Worm (Caenorhabditis elegans) whole organism, L4/young adult: Measurements from ENCODE around the gene ptp-5.1.

Experiments
- W03F9.2 ChIP-seq: fragments of 150-350 bp; optimal IDR thresholded peaks from 2 replicates; lab custom pipeline; 2014; ENCODE audit warnings: missing biosample characterization, missing genetic modification characterization
- him-1 ChIP-seq: sonication (generic microtip); optimal IDR thresholded peaks from 2 replicates; lab custom pipeline; 2016; ENCODE audit warnings: missing genotype, missing genetic modification reagents, missing genetic modification characterization, missing compliant biosample characterization

ce11 chrIV:5166030-5166429 is at the start of gene ptp-5.1:
- no peak for TF ChIP-seq him-1
- TF ChIP-seq W03F9.2, result no peak
